Fruit fly (Drosophila melanogaster) whole organism, embryonic: Measurements from ENCODE around the gene CG45099.
A peak's percentile ranks its signal among the peaks of the same experiment; 100 is the strongest.

ENCODE experiments used
- Aef1 ChIP-seq: fragments of 200-800 bp; sonication (Bioruptor generic); IDR thresholded peaks from 3 replicates; pipeline ENCODE4 v1.3.6; 2022; ENCODE audit warnings: missing biosample characterization, missing genetic modification characterization
- CG10209 ChIP-seq: fragments of 200-800 bp; sonication (Bioruptor generic); optimal IDR thresholded peaks from 3 replicates; lab custom pipeline; 2017; ENCODE audit warnings: missing biosample characterization, mild to moderate bottlenecking, missing genetic modification characterization, missing genetic modification reagents
- CG10267 ChIP-seq: fragments of 200-800 bp; sonication (Bioruptor generic); optimal IDR thresholded peaks from 2 replicates; lab custom pipeline; 2018; ENCODE audit warnings: missing biosample characterization, mild to moderate bottlenecking, missing genetic modification characterization, moderate library complexity
- CG10462 ChIP-seq: fragments of 200-800 bp; sonication (Bioruptor generic); optimal IDR thresholded peaks from 2 replicates; lab custom pipeline; 2016; ENCODE audit warnings: missing biosample characterization, missing genetic modification characterization
- CG10959 ChIP-seq: fragments of 200-800 bp; sonication (Bioruptor generic); IDR thresholded peaks from 2 replicates; pipeline ENCODE4 v1.3.6; 2022; ENCODE audit warnings: missing biosample characterization, missing genetic modification characterization
- CG10979 ChIP-seq: fragments of 200-800 bp; sonication (Bioruptor generic); optimal IDR thresholded peaks from 2 replicates; lab custom pipeline; 2018; ENCODE audit warnings: missing biosample characterization, mild to moderate bottlenecking, missing genetic modification characterization, moderate library complexity
- CG11695 ChIP-seq: fragments of 200-800 bp; sonication (Bioruptor generic); IDR thresholded peaks from 3 replicates; pipeline ENCODE4 v1.3.6; 2022; ENCODE audit warnings: missing biosample characterization, missing genetic modification characterization
- CG16813 ChIP-seq: fragments of 200-800 bp; sonication (Bioruptor generic); IDR thresholded peaks from 3 replicates; pipeline ENCODE4 v1.3.6; 2022; ENCODE audit warnings: missing biosample characterization, missing genetic modification characterization; ENCODE audit not compliant: partially characterized antibody
- CG2120 ChIP-seq: fragments of 200-800 bp; sonication (Bioruptor generic); optimal IDR thresholded peaks from 3 replicates; lab custom pipeline; 2016; ENCODE audit warnings: missing biosample characterization, missing genetic modification characterization
- CG6854 ChIP-seq: fragments of 200-800 bp; sonication (Bioruptor generic); optimal IDR thresholded peaks from 3 replicates; lab custom pipeline; 2017; ENCODE audit warnings: missing biosample characterization, mild to moderate bottlenecking, missing genetic modification characterization
- CG7928 ChIP-seq: fragments of 200-800 bp; sonication (Bioruptor generic); optimal IDR thresholded peaks from 2 replicates; lab custom pipeline; 2017; ENCODE audit warnings: missing biosample characterization, mild to moderate bottlenecking, missing genetic modification characterization
- CG8944 ChIP-seq: fragments of 200-800 bp; sonication (Bioruptor generic); optimal IDR thresholded peaks from 3 replicates; lab custom pipeline; 2016; ENCODE audit warnings: missing biosample characterization, missing genetic modification characterization
- CG9797 ChIP-seq: fragments of 200-800 bp; sonication (Bioruptor generic); optimal IDR thresholded peaks from 3 replicates; lab custom pipeline; 2018; ENCODE audit warnings: missing biosample characterization, mild to moderate bottlenecking, missing genetic modification characterization
- CG9876 ChIP-seq: fragments of 200-800 bp; sonication (Bioruptor generic); optimal IDR thresholded peaks from 2 replicates; lab custom pipeline; 2016; ENCODE audit warnings: missing biosample characterization, missing genetic modification characterization
- CTCF ChIP-seq: fragments of 200-800 bp; sonication (Bioruptor generic); optimal IDR thresholded peaks from 2 replicates; lab custom pipeline; 2017; ENCODE audit warnings: missing biosample characterization, mild to moderate bottlenecking, missing genetic modification characterization, moderate library complexity
- CoRest ChIP-seq: fragments of 200-800 bp; sonication (Bioruptor generic); optimal IDR thresholded peaks from 3 replicates; lab custom pipeline; 2018; ENCODE audit warnings: missing biosample characterization, mild to moderate bottlenecking, missing genetic modification characterization, moderate library complexity
- Dbx ChIP-seq: fragments of 200-800 bp; sonication (Bioruptor generic); IDR thresholded peaks from 3 replicates; pipeline ENCODE4 v1.3.6; 2022; ENCODE audit warnings: missing biosample characterization, missing genetic modification characterization
- Ets65A ChIP-seq: fragments of 200-800 bp; sonication (Bioruptor generic); peaks from one replicate; lab custom pipeline; 2016; ENCODE audit warnings: missing biosample characterization, missing genetic modification characterization
- HLH3B ChIP-seq: fragments of 200-800 bp; sonication (Bioruptor generic); IDR thresholded peaks from 2 replicates; pipeline ENCODE4 v1.3.6; 2022; ENCODE audit warnings: missing biosample characterization, missing genetic modification characterization
- HLH4C ChIP-seq: fragments of 200-800 bp; sonication (Bioruptor generic); IDR thresholded peaks from 3 replicates; pipeline ENCODE4 v1.3.6; 2022; ENCODE audit warnings: missing biosample characterization, missing genetic modification characterization; ENCODE audit not compliant: partially characterized antibody
- HLH54F ChIP-seq: fragments of 200-800 bp; sonication (Bioruptor generic); optimal IDR thresholded peaks from 3 replicates; lab custom pipeline; 2016; ENCODE audit warnings: missing biosample characterization, missing genetic modification characterization
- Max ChIP-seq: fragments of 200-800 bp; sonication (Bioruptor generic); optimal IDR thresholded peaks from 2 replicates; lab custom pipeline; 2016; ENCODE audit warnings: missing biosample characterization, mild to moderate bottlenecking, missing genetic modification characterization
- Scr ChIP-seq: fragments of 200-800 bp; sonication (Bioruptor generic); IDR thresholded peaks from 2 replicates; pipeline ENCODE4 v1.3.6; 2022; ENCODE audit warnings: missing biosample characterization, missing genetic modification characterization; ENCODE audit not compliant: partially characterized antibody
- Xbp1 ChIP-seq: fragments of 200-800 bp; sonication (Bioruptor generic); optimal IDR thresholded peaks from 3 replicates; lab custom pipeline; 2016; ENCODE audit warnings: missing biosample characterization, mild to moderate bottlenecking, missing genetic modification characterization
- amos ChIP-seq: fragments of 200-800 bp; sonication (Bioruptor generic); IDR thresholded peaks from 2 replicates; pipeline ENCODE4 v1.3.6; 2022; ENCODE audit warnings: missing biosample characterization, missing genetic modification characterization; ENCODE audit not compliant: partially characterized antibody
- bbx ChIP-seq: fragments of 200-800 bp; sonication (Bioruptor generic); IDR thresholded peaks from 2 replicates; pipeline ENCODE4 v1.3.6; 2022; ENCODE audit warnings: missing biosample characterization, missing genetic modification characterization; ENCODE audit not compliant: partially characterized antibody
- cas ChIP-seq: fragments of 200-800 bp; sonication (Bioruptor generic); IDR thresholded peaks from 2 replicates; pipeline ENCODE4 v1.3.6; 2022; ENCODE audit warnings: missing biosample characterization, missing genetic modification characterization
- dpn ChIP-seq, 2 experiments: fragments of 200-800 bp; sonication (Bioruptor generic); optimal IDR thresholded peaks; 3 replicates each; lab custom pipeline; 2016; ENCODE audit warnings: missing biosample characterization in 2 of 2, missing genetic modification characterization in 2 of 2
- eyg ChIP-seq: fragments of 200-800 bp; sonication (Bioruptor generic); optimal IDR thresholded peaks from 3 replicates; lab custom pipeline; 2016; ENCODE audit warnings: missing biosample characterization, missing genetic modification characterization
- fd102C ChIP-seq: fragments of 200-800 bp; sonication (Bioruptor generic); optimal IDR thresholded peaks from 2 replicates; lab custom pipeline; 2018; ENCODE audit warnings: missing biosample characterization, mild to moderate bottlenecking, missing genetic modification characterization, moderate library complexity
- fu2 ChIP-seq: fragments of 200-800 bp; sonication (Bioruptor generic); optimal IDR thresholded peaks from 2 replicates; lab custom pipeline; 2016; ENCODE audit warnings: missing biosample characterization, missing genetic modification characterization
- gem ChIP-seq: fragments of 200-800 bp; sonication (Bioruptor generic); optimal IDR thresholded peaks from 2 replicates; lab custom pipeline; 2019; ENCODE audit warnings: missing biosample characterization, mild to moderate bottlenecking, missing genetic modification characterization, moderate library complexity
- gro ChIP-seq: fragments of 200-800 bp; sonication (Bioruptor generic); optimal IDR thresholded peaks from 2 replicates; lab custom pipeline; 2016; ENCODE audit warnings: missing biosample characterization, missing genetic modification characterization
- hkb ChIP-seq, 2 experiments: fragments of 200-800 bp in 1 of 2; fragments of >200 bp in 1 of 2; sonication (Bioruptor generic) in 1 of 2; IDR thresholded peaks in 1 of 2; optimal IDR thresholded peaks in 1 of 2; 2 replicates each; pipeline versions ENCODE4 v1.3.6 to Lab custom; 2017 to 2022; ENCODE audit warnings: missing biosample characterization in 1 of 2, missing genetic modification characterization in 1 of 2
- lbe ChIP-seq: fragments of 200-800 bp; sonication (Bioruptor generic); optimal IDR thresholded peaks from 2 replicates; lab custom pipeline; 2016; ENCODE audit warnings: missing biosample characterization, mild to moderate bottlenecking, missing genetic modification characterization
- mld ChIP-seq: fragments of 200-800 bp; sonication (Bioruptor generic); IDR thresholded peaks from 3 replicates; pipeline ENCODE4 v1.3.6; 2022; ENCODE audit warnings: missing biosample characterization, missing genetic modification characterization; ENCODE audit not compliant: partially characterized antibody
- nau ChIP-seq: fragments of 200-800 bp; sonication (Bioruptor generic); optimal IDR thresholded peaks from 3 replicates; lab custom pipeline; 2017; ENCODE audit warnings: missing biosample characterization, mild to moderate bottlenecking, missing genetic modification characterization, missing genetic modification reagents
- nerfin-1 ChIP-seq: fragments of 200-800 bp; sonication (Bioruptor generic); optimal IDR thresholded peaks from 3 replicates; lab custom pipeline; 2019; ENCODE audit warnings: missing biosample characterization, mild to moderate bottlenecking, missing genetic modification characterization, moderate library complexity
- nom ChIP-seq: fragments of 200-800 bp; sonication (Bioruptor generic); optimal IDR thresholded peaks from 2 replicates; lab custom pipeline; 2017; ENCODE audit warnings: missing biosample characterization, missing genetic modification characterization, mild to moderate bottlenecking, moderate library complexity, missing genetic modification reagents
- p53 ChIP-seq: fragments of 200-800 bp; sonication (Bioruptor generic); optimal IDR thresholded peaks from 2 replicates; lab custom pipeline; 2016; ENCODE audit warnings: missing biosample characterization, missing genetic modification characterization
- pb ChIP-seq: fragments of 200-800 bp; sonication (Bioruptor generic); optimal IDR thresholded peaks from 3 replicates; lab custom pipeline; 2016; ENCODE audit warnings: missing biosample characterization, missing genetic modification characterization
- repo ChIP-seq: fragments of 200-800 bp; sonication (Bioruptor generic); optimal IDR thresholded peaks from 2 replicates; lab custom pipeline; 2016; ENCODE audit warnings: missing biosample characterization, missing genetic modification characterization
- sim ChIP-seq: fragments of 200-800 bp; sonication (Bioruptor generic); IDR thresholded peaks from 2 replicates; pipeline ENCODE4 v1.3.6; 2022; ENCODE audit warnings: missing biosample characterization, missing genetic modification characterization
- sna ChIP-seq: fragments of 200-800 bp; sonication (Bioruptor generic); IDR thresholded peaks from 2 replicates; pipeline ENCODE4 v1.3.6; 2022; ENCODE audit warnings: missing biosample characterization, missing genetic modification characterization; ENCODE audit not compliant: partially characterized antibody
- tx ChIP-seq: fragments of 200-800 bp; sonication (Bioruptor generic); optimal IDR thresholded peaks from 2 replicates; lab custom pipeline; 2016; ENCODE audit warnings: missing biosample characterization, missing genetic modification characterization
- vfl ChIP-seq: fragments of 200-800 bp; sonication (Bioruptor generic); optimal IDR thresholded peaks from 2 replicates; lab custom pipeline; 2016; ENCODE audit warnings: missing biosample characterization, missing genetic modification characterization
- vnd ChIP-seq: fragments of 200-800 bp; sonication (Bioruptor generic); IDR thresholded peaks from 3 replicates; pipeline ENCODE4 v1.3.6; 2022; ENCODE audit warnings: missing biosample characterization, missing genetic modification characterization; ENCODE audit not compliant: partially characterized antibody
- vvl ChIP-seq: fragments of 200-800 bp; sonication (Bioruptor generic); IDR thresholded peaks from 2 replicates; pipeline ENCODE4 v1.3.6; 2022; ENCODE audit warnings: missing biosample characterization, missing genetic modification characterization
- zfh1 ChIP-seq: fragments of 200-800 bp; sonication (Bioruptor generic); IDR thresholded peaks from 3 replicates; pipeline ENCODE4 v1.3.6; 2022; ENCODE audit warnings: missing biosample characterization, missing genetic modification characterization

The CG45099 gene

dm6 chr3R:22018777-22019420, 15.2 kb downstream of the CG45099 start, which contains the start of gene Idh3b (continued):
- TF ChIP-seq lbe = peak; percentile 28
- TF ChIP-seq vfl (GFP tag; lab: Kevin White, UChicago) = peak; percentile 76
- peak; percentile 72 for TF ChIP-seq gro
- no peak for TF ChIP-seq gem (tag; lab: Kevin White, UChicago)
- TF ChIP-seq nerfin-1 (tag; lab: Kevin White, UChicago) = no peak
- peak; percentile 60 to 70 for TF ChIP-seq dpn (GFP tag; optimal IDR thresholded peaks at IDR 0.05; lab: Kevin White, UChicago)
- peak; percentile 28 for TF ChIP-seq p53 (GFP tag; lab: Kevin White, UChicago)
- peak; percentile 95; the same call in 1 of the 2 replicates for TF ChIP-seq vvl (GFP tag; lab: Robert Waterston, UW)
- TF ChIP-seq CG11695 (GFP tag; lab: Robert Waterston, UW) = peak; percentile 36; the same call in 1 of the 3 replicates
- TF ChIP-seq CG8944 = peak; percentile 62
- TF ChIP-seq CG10462 (GFP tag; lab: Kevin White, UChicago) = peak; percentile 3
- no peak; the same call in 1 of the 3 replicates for TF ChIP-seq Aef1 (GFP tag; lab: Robert Waterston, UW)
- TF ChIP-seq hkb (optimal IDR thresholded peaks at IDR 0.05; lab: Kevin White, UChicago) = peak; percentile 13
- TF ChIP-seq hkb (GFP tag; IDR thresholded peaks at IDR 0.05; lab: Robert Waterston, UW) = peak; percentile 43
- peak; percentile 69; the same call in 2 of the 3 replicates for TF ChIP-seq zfh1 (GFP tag; lab: Robert Waterston, UW)
- TF ChIP-seq fu2 (GFP tag; lab: Kevin White, UChicago) = peak; percentile 37
- TF ChIP-seq HLH4C (GFP tag; lab: Robert Waterston, UW) = peak; percentile 84
- no peak for TF ChIP-seq repo (GFP tag; lab: Kevin White, UChicago)
- TF ChIP-seq CG10209 = no peak
- peak; percentile 55; the same call in 2 of the 3 replicates for TF ChIP-seq mld (GFP tag; lab: Robert Waterston, UW)
- peak; percentile 82 for TF ChIP-seq CG2120 (GFP tag; lab: Kevin White, UChicago)
- TF ChIP-seq CG9876 (GFP tag; lab: Kevin White, UChicago) = peak; percentile 27
- peak; percentile 15; the same call in 1 of the 2 replicates for TF ChIP-seq CG10959 (GFP tag; lab: Robert Waterston, UW)
- TF ChIP-seq Ets65A = peak; percentile 96
- TF ChIP-seq CG16813 (GFP tag; lab: Robert Waterston, UW) = peak; percentile 92
- TF ChIP-seq nau = no peak
- peak; percentile 40 for TF ChIP-seq CTCF (GFP tag; lab: Kevin White, UChicago)
- peak; percentile 70 for TF ChIP-seq CG9797 (GFP tag; lab: Kevin White, UChicago)
- TF ChIP-seq bbx (GFP tag; lab: Robert Waterston, UW) = peak; percentile 98
- TF ChIP-seq sna = peak; percentile 95
- TF ChIP-seq HLH3B (GFP tag; lab: Robert Waterston, UW) = no peak; the same call in 1 of the 2 replicates
- TF ChIP-seq CG10979 (tag; lab: Kevin White, UChicago) = no peak
- TF ChIP-seq amos (GFP tag; lab: Robert Waterston, UW) = peak; percentile 98
- no peak for TF ChIP-seq fd102C (GFP tag; lab: Kevin White, UChicago)
- peak; percentile 58 for TF ChIP-seq nom (GFP tag; lab: Kevin White, UChicago)
- peak; percentile 76 for TF ChIP-seq Xbp1 (GFP tag; lab: Kevin White, UChicago)
- TF ChIP-seq sim (GFP tag; lab: Robert Waterston, UW) = no peak
- peak; percentile 37 for TF ChIP-seq eyg (GFP tag; lab: Kevin White, UChicago)
- peak; percentile 48 for TF ChIP-seq pb (GFP tag; lab: Kevin White, UChicago)
- peak; percentile 97 for TF ChIP-seq CG10267 (tag; lab: Kevin White, UChicago)
- no peak for TF ChIP-seq cas
- TF ChIP-seq CoRest (tag; lab: Kevin White, UChicago) = peak; percentile 61
- TF ChIP-seq tx = peak; percentile 45
- peak; percentile 98 for TF ChIP-seq CG7928 (GFP tag; lab: Kevin White, UChicago)
- TF ChIP-seq HLH54F = peak; percentile 70
- no peak for TF ChIP-seq Dbx (GFP tag; lab: Robert Waterston, UW)
- TF ChIP-seq vnd = peak; percentile 86
- TF ChIP-seq Max (GFP tag; lab: Kevin White, UChicago) = peak; percentile 63
- TF ChIP-seq CG6854 (GFP tag; lab: Kevin White, UChicago) = no peak
- peak; percentile 93 for TF ChIP-seq Scr (GFP tag; lab: Robert Waterston, UW)
